Worm (Caenorhabditis elegans): Measurements from ENCODE around the gene F23A7.3.

F23A7.3 gene

DNA sequence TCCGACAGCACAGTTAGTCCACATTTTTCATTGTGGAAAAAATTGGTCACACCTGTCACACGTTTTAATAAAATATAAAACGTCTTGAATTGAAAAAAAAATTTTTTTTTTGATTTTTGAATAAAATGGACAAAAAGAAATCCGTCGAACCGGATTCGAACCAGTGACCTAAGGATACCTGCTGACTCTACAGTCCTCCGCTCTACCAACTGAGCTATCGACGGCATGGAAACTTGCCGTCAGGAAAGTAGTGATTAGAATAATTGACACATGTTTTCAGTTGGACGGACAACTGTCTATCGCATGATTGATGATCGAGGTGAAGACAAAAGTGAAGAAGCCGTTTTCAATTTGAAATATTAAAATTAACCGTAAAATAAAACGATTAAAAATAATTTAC lies 11.7 kb upstream of the F23A7.3 start:
- TF ChIP-seq sea-2 (GFP tag; IDR thresholded peaks at IDR 0.05) (no peak), efl-1 (GFP tag; optimal IDR thresholded peaks at IDR 0.05) (no peak), ztf-22 (GFP tag; optimal IDR thresholded peaks at IDR 0.05) (no peak), sdz-38 (tag; optimal IDR thresholded peaks at IDR 0.05) (no peak), lin-26 (GFP tag; IDR thresholded peaks at IDR 0.05) (peak; percentile 63; the same call in 1 of the 2 replicates), attf-3 (GFP tag; conservative IDR thresholded peaks at IDR 0.05) (no peak), dpff-1 (tag; optimal IDR thresholded peaks at IDR 0.05) (no peak), T26A5.8 (tag; optimal IDR thresholded peaks at IDR 0.05) (no peak), cebp-2 (GFP tag; IDR thresholded peaks at IDR 0.05) (no peak), xnd-1 (tag; optimal IDR thresholded peaks at IDR 0.05) (no peak), him-1 (tag; optimal IDR thresholded peaks at IDR 0.05) (peak; percentile 6), athp-1 (tag; optimal IDR thresholded peaks at IDR 0.05) (no peak), mxl-1 (tag; optimal IDR thresholded peaks at IDR 0.05) (no peak), gei-17 (GFP tag; optimal IDR thresholded peaks at IDR 0.05) (no peak), ama-1 (optimal IDR thresholded peaks at IDR 0.05) (no peak), ama-1 (GFP tag; optimal IDR thresholded peaks at IDR 0.05) (no peak), die-1 (tag; optimal IDR thresholded peaks at IDR 0.05) (peak; percentile 1), nhr-27 (tag; optimal IDR thresholded peaks at IDR 0.05) (no peak), pbrm-1 (GFP tag; IDR thresholded peaks at IDR 0.05) (peak; percentile 30; the same call in 1 of the 2 replicates), B0261.1 (tag; optimal IDR thresholded peaks at IDR 0.05) (peak; percentile 60), egl-44 (GFP tag; IDR thresholded peaks at IDR 0.05) (no peak), ztf-25 (GFP tag; IDR thresholded peaks at IDR 0.05) (0 out of 2 replicates have a peak, but pooled peaks have one; percentile 18), lag-1 (GFP tag; IDR thresholded peaks at IDR 0.05) (no peak), snpc-1.3 (tag; optimal IDR thresholded peaks at IDR 0.05; ENCODE audit: insufficient read depth) (peak; percentile 43), egrh-3 (GFP tag; IDR thresholded peaks at IDR 0.05) (no peak), snpc-3.4 (tag; optimal IDR thresholded peaks at IDR 0.05) (peak; percentile 21), D2030.7 (GFP tag; IDR thresholded peaks at IDR 0.05) (peak; percentile 40; the same call in 1 of the 2 replicates), rpc-1 (optimal IDR thresholded peaks at IDR 0.05) (peak; percentile 63), rpc-1 (tag; optimal IDR thresholded peaks at IDR 0.05) (peak; percentile 77), tbp1 (GFP tag; optimal IDR thresholded peaks at IDR 0.05) (peak; percentile 87), snpc-4 (GFP tag; optimal IDR thresholded peaks at IDR 0.05) (no peak), snpc-4 (tag; optimal IDR thresholded peaks at IDR 0.05) (peak in 1 of 4 experiments; percentile 13), chd-7 (tag; optimal IDR thresholded peaks at IDR 0.05) (no peak), bed-1 (GFP tag; IDR thresholded peaks at IDR 0.05) (no peak), hmg-1.2 (GFP tag; IDR thresholded peaks at IDR 0.05) (peak; percentile 32; the same call in 1 of the 2 replicates), ceh-40 (GFP tag; IDR thresholded peaks at IDR 0.05) (no peak), unc-62 (GFP tag; optimal IDR thresholded peaks at IDR 0.05) (no peak)

DNA sequence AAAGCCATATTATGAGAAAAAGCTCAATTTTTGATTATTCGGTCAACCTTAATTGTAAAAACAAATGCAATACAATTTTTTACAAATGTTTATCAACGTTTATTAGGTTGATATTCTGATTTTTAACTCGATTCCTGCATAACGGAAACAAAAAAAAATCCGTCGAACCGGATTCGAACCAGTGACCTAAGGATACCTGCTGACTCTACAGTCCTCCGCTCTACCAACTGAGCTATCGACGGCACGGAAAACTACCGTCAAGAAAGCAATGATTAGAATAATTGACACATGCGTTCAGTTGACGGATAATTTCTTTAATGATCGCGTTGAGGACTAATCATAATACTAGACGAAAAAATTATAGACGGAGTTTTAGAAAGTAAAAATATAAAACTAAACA lies 11.1 kb upstream of the F23A7.3 start:
- TF ChIP-seq sea-2 (GFP tag; IDR thresholded peaks at IDR 0.05) (no peak), lin-26 (GFP tag; IDR thresholded peaks at IDR 0.05) (peak; percentile 69), ztf-6 (GFP tag; IDR thresholded peaks at IDR 0.05) (no peak), Y53F4B.3 (GFP tag; IDR thresholded peaks at IDR 0.05) (no peak; the same call in 1 of the 2 replicates), mxl-1 (tag; optimal IDR thresholded peaks at IDR 0.05) (no peak), rpc-1 (optimal IDR thresholded peaks at IDR 0.05) (peak; percentile 59), rpc-1 (tag; optimal IDR thresholded peaks at IDR 0.05) (peak; percentile 72), ZK185.1 (tag; optimal IDR thresholded peaks at IDR 0.05; ENCODE audit: poor library complexity, severe bottlenecking) (peak; percentile 40), him-1 (tag; optimal IDR thresholded peaks at IDR 0.05) (peak; percentile 34), rcor-1 (GFP tag; IDR thresholded peaks at IDR 0.05) (0 out of 2 replicates have a peak, but pooled peaks have one; percentile 15), sptf-2 (GFP tag; optimal IDR thresholded peaks at IDR 0.05) (no peak), ztf-26 (tag; optimal IDR thresholded peaks at IDR 0.05) (no peak), tbp1 (GFP tag; optimal IDR thresholded peaks at IDR 0.05) (peak; percentile 87), tlf-1 (GFP tag; optimal IDR thresholded peaks at IDR 0.05) (no peak), snpc-4 (GFP tag; optimal IDR thresholded peaks at IDR 0.05) (peak; percentile 6), snpc-4 (tag; optimal IDR thresholded peaks at IDR 0.05) (peak in 1 of 4 experiments; percentile 16), efl-1 (GFP tag; optimal IDR thresholded peaks at IDR 0.05) (no peak), bed-2 (GFP tag; IDR thresholded peaks at IDR 0.05) (no peak), ztf-22 (GFP tag; optimal IDR thresholded peaks at IDR 0.05) (no peak), hmg-1.2 (GFP tag; IDR thresholded peaks at IDR 0.05) (peak; percentile 32), F49E8.2 (tag; optimal IDR thresholded peaks at IDR 0.05; ENCODE audit: insufficient read depth) (no peak), pbrm-1 (GFP tag; IDR thresholded peaks at IDR 0.05) (0 out of 2 replicates have a peak, but pooled peaks have one; percentile 32), ama-1 (optimal IDR thresholded peaks at IDR 0.05) (no peak), ama-1 (GFP tag; optimal IDR thresholded peaks at IDR 0.05) (peak in 1 of 2 experiments; percentile 31), nhr-27 (tag; optimal IDR thresholded peaks at IDR 0.05) (no peak), D2030.7 (GFP tag; IDR thresholded peaks at IDR 0.05) (peak; percentile 34; the same call in 1 of the 2 replicates), B0261.1 (tag; optimal IDR thresholded peaks at IDR 0.05) (peak; percentile 59)
